Worm (Caenorhabditis elegans) whole organism, midembryonic: Measurements from ENCODE around the gene D1086.1.

Source experiments
- flt-1 ChIP-seq: fragments of 200-800 bp; sonication (Bioruptor generic); IDR thresholded peaks from 2 replicates; pipeline ENCODE4 v1.3.6; 2022; ENCODE audit warnings: missing genetic modification characterization, missing compliant biosample characterization
- ref-1 ChIP-seq: fragments of 200-800 bp; sonication (Bioruptor generic); conservative IDR thresholded peaks from 2 replicates; pipeline ENCODE4 v1.3.6; 2022; ENCODE audit warnings: missing genetic modification reagents, missing genetic modification characterization, missing compliant biosample characterization
- ztf-29 ChIP-seq: fragments of 200-800 bp; sonication (Bioruptor generic); IDR thresholded peaks from 2 replicates; pipeline ENCODE4 v1.3.6; 2022; ENCODE audit warnings: missing genetic modification reagents, missing genetic modification characterization, missing compliant biosample characterization

DNA sequence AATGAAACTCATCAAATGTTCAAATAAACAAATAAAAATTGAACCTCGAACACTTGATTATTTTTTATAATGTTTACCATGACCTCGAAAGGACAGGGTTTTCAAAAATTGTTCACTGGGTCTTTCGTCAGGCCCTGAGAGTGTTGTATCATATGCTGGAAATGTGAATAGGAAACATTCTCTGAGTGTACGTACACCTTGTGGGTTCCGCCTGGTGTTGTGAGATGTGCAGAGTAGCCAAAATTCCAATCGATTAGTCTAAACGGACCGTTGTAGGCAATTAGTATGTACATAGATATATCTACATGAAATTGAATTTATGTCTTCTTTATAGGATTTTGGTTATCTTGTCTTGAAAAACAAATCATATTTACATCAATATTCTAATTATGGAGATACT lies 4.1 kb upstream of the D1086.1 start:
- TF ChIP-seq ref-1 (GFP tag; lab: Robert Waterston, UW) (no peak), flt-1 (GFP tag; lab: Robert Waterston, UW) (no peak), ztf-29 (GFP tag; lab: Robert Waterston, UW) (no peak)
